Worm (Caenorhabditis elegans) whole organism, L4/young adult: ENCODE results near the gene W07E11.1.

ENCODE experiments used
- W03F9.2 ChIP-seq: fragments of 150-350 bp; optimal IDR thresholded peaks from 2 replicates; lab custom pipeline; 2014; ENCODE audit warnings: missing biosample characterization, missing genetic modification characterization
- dao-5 ChIP-seq: sonication (generic microtip); optimal IDR thresholded peaks from 2 replicates; lab custom pipeline; 2016; ENCODE audit warnings: missing genotype, missing genetic modification characterization, moderate library complexity, missing compliant biosample characterization
- him-1 ChIP-seq: sonication (generic microtip); optimal IDR thresholded peaks from 2 replicates; lab custom pipeline; 2016; ENCODE audit warnings: missing genotype, missing genetic modification reagents, missing genetic modification characterization, missing compliant biosample characterization

DNA sequence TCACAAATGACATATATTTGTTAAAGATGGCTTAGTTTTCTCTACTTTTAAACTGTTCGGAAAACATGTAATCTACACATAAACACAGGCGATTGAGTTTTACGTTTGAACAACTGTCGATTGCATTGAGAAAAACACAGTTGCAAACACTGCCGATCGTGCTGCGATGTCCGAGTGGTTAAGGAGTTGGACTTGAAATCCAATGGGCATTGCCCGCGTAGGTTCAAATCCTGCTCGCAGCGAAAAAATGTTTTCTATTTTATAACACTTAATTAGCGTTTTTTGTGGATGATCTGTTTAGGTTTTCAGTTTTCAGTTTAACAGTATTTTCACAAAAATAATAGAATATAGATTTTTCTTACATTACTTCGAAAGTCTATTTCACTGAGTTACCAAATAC, 39.9 kb downstream of the W07E11.1 start:
- no peak for TF ChIP-seq W03F9.2 (tag; lab: Kevin White, UChicago)
- TF ChIP-seq him-1, result no peak
- no peak for TF ChIP-seq dao-5
